Fruit fly (Drosophila melanogaster): ENCODE measurements around the gene axed.
A peak's percentile ranks its signal among the peaks of the same experiment; 100 is the strongest.

Gene axed

DNA sequence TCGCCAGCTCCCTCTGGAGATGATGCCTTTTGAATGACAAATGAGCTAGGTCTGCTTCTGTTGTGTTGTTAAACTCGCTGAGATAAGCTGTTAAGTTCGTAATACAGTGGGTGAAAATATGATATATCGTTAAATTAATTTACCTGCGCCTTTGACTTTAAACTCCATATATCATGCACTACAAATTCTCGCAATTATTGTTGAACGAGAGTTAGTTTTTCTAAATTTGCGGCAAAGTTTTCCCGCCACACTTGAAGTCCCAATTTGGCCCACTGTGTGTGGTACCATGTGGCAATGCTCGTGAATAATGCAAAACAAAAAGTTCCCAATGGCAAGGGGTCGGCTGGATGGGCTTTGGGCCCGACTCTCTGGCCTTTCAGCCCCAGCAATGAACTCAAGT is 32.4 kb upstream of the axed start (continued):
- TF ChIP-seq dati (GFP tag; IDR thresholded peaks at IDR 0.05) (no peak), CG5953 (GFP tag; IDR thresholded peaks at IDR 0.05) (peak; percentile 84), tna (GFP tag; IDR thresholded peaks at IDR 0.05; ENCODE audit: partially characterized antibody) (no peak), CG7786 (GFP tag; optimal IDR thresholded peaks at IDR 0.05) (no peak), Bgb (GFP tag; IDR thresholded peaks at IDR 0.05; ENCODE audit: partially characterized antibody) (no peak), CG34376 (GFP tag; optimal IDR thresholded peaks at IDR 0.05) (no peak), CG31388 (GFP tag; optimal IDR thresholded peaks at IDR 0.05) (no peak), CG8388 (GFP tag; optimal IDR thresholded peaks at IDR 0.05) (no peak), CG16813 (GFP tag; IDR thresholded peaks at IDR 0.05; ENCODE audit: partially characterized antibody) (no peak), CG4282 (GFP tag; optimal IDR thresholded peaks at IDR 0.05) (peak; percentile 9), ro (GFP tag; IDR thresholded peaks at IDR 0.05) (peak; percentile 55; the same call in 1 of the 2 replicates), CG12942 (GFP tag; optimal IDR thresholded peaks at IDR 0.05) (peak; percentile 25), CG7372 (GFP tag; IDR thresholded peaks at IDR 0.05) (peak; percentile 56), eyg (GFP tag; optimal IDR thresholded peaks at IDR 0.05) (peak; percentile 32), Myb (GFP tag; optimal IDR thresholded peaks at IDR 0.05) (peak; percentile 6), CG7745 (tag; optimal IDR thresholded peaks at IDR 0.05) (no peak), so (GFP tag; IDR thresholded peaks at IDR 0.05) (peak; percentile 76; the same call in 2 of the 3 replicates), jumu (GFP tag; optimal IDR thresholded peaks at IDR 0.05) (no peak), sens (GFP tag) (peak; percentile 93), CG4328 (GFP tag; optimal IDR thresholded peaks at IDR 0.05) (no peak), ato (GFP tag; IDR thresholded peaks at IDR 0.05; ENCODE audit: partially characterized antibody) (no peak), insv (GFP tag; optimal IDR thresholded peaks at IDR 0.05) (no peak), dmrt99B (tag; optimal IDR thresholded peaks at IDR 0.05) (peak; percentile 87), Optix (GFP tag; IDR thresholded peaks at IDR 0.05) (peak; percentile 55; the same call in 1 of the 3 replicates), jing (GFP tag; optimal IDR thresholded peaks at IDR 0.05) (peak; percentile 57), HLH3B (GFP tag; IDR thresholded peaks at IDR 0.05) (peak; percentile 49; the same call in 1 of the 2 replicates), CG33213 (GFP tag; optimal IDR thresholded peaks at IDR 0.05) (no peak), gsb-n (tag; optimal IDR thresholded peaks at IDR 0.05) (no peak), fd3F (GFP tag; optimal IDR thresholded peaks at IDR 0.05) (peak; percentile 42), Spps (tag; optimal IDR thresholded peaks at IDR 0.05) (no peak), NK7.1 (GFP tag; optimal IDR thresholded peaks at IDR 0.05) (peak; percentile 29), Poxn (GFP tag; IDR thresholded peaks at IDR 0.05) (no peak), CG14965 (GFP tag; optimal IDR thresholded peaks at IDR 0.05; ENCODE audit: borderline replicate concordance) (no peak), CG17328 (GFP tag; IDR thresholded peaks at IDR 0.05) (peak; percentile 74), wdn (GFP tag; IDR thresholded peaks at IDR 0.05) (0 out of 2 replicates have a peak, but pooled peaks have one; percentile 40), ATbp (GFP tag; optimal IDR thresholded peaks at IDR 0.05) (peak; percentile 13), pita (GFP tag; optimal IDR thresholded peaks at IDR 0.05) (no peak), CG11398 (GFP tag; optimal IDR thresholded peaks at IDR 0.05) (peak; percentile 47), Sox102F (GFP tag; optimal IDR thresholded peaks at IDR 0.05) (peak; percentile 81), CG6272 (GFP tag; IDR thresholded peaks at IDR 0.05) (no peak), bsh (GFP tag; optimal IDR thresholded peaks at IDR 0.05) (no peak), Dll (GFP tag; IDR thresholded peaks at IDR 0.05; ENCODE audit: partially characterized antibody) (no peak), fd96Cb (tag; optimal IDR thresholded peaks at IDR 0.05) (peak; percentile 70), Bteb2 (GFP tag; optimal IDR thresholded peaks at IDR 0.05) (peak; percentile 46), Jarid2 (GFP tag; optimal IDR thresholded peaks at IDR 0.05) (peak; percentile 11), z (GFP tag; IDR thresholded peaks at IDR 0.05) (no peak), Nf-YA (GFP tag; IDR thresholded peaks at IDR 0.05) (peak; percentile 66), Dip2 (GFP tag; IDR thresholded peaks at IDR 0.05) (no peak), Atf-2 (GFP tag; optimal IDR thresholded peaks at IDR 0.05) (peak; percentile 13), bowl (GFP tag; IDR thresholded peaks at IDR 0.05) (peak; percentile 54; the same call in 1 of the 2 replicates), caup (GFP tag; optimal IDR thresholded peaks at IDR 0.05; ENCODE audit: severe bottlenecking) (peak; percentile 56)

Data from whole organism, embryonic.